Worm (Caenorhabditis elegans) whole organism, dauer: ENCODE results near the gene unc-16.

Source experiments
- unc-62 ChIP-seq: sonication (generic microtip); optimal IDR thresholded peaks from 2 replicates; lab custom pipeline; 2017; ENCODE audit warnings: missing biosample characterization, missing genetic modification reagents, missing genetic modification characterization

Gene unc-16

ce11 chrIII:9546016-9546659 lies at the start of gene unc-16:
Gene unc-16 (plus strand): TSS chrIII:9546258.
- TF ChIP-seq unc-62 = no peak

ce11 chrIII:9497412-9497811 lies 48.6 kb upstream of the unc-16 start:
- TF ChIP-seq unc-62 = no peak

- no peak for TF ChIP-seq unc-62
These were observed 45.8 kb upstream of the unc-16 start, which contains the start of gene sod-4 for ce11 chrIII:9500267-9500666. Gene sod-4 (minus strand): TSS chrIII:9500375.

- TF ChIP-seq unc-62 = no peak
These were observed 45.0 kb upstream of the unc-16 start for ce11 chrIII:9501072-9501471.

ce11 chrIII:9502155-9502714 lies 43.8 kb upstream of the unc-16 start:
- TF ChIP-seq unc-62 = no peak

ce11 chrIII:9504347-9504746 lies 41.7 kb upstream of the unc-16 start:
- TF ChIP-seq unc-62 = no peak

- no peak for TF ChIP-seq unc-62
These were observed 38.3 kb upstream of the unc-16 start, which contains the start of gene vha-14 for ce11 chrIII:9507799-9508198. Gene vha-14 (plus strand): TSS chrIII:9508100.

ce11 chrIII:9509764-9510370 lies 36.2 kb upstream of the unc-16 start:
- no peak for TF ChIP-seq unc-62

ce11 chrIII:9511055-9511520 lies 35.0 kb upstream of the unc-16 start, which contains the start of gene F55H2.5:
Gene F55H2.5 (plus strand): TSS chrIII:9511470.
- TF ChIP-seq unc-62 = no peak

- TF ChIP-seq unc-62 = no peak
These were observed 34.4 kb upstream of the unc-16 start for ce11 chrIII:9511660-9512059.

ce11 chrIII:9513006-9513405 lies 33.1 kb upstream of the unc-16 start:
- TF ChIP-seq unc-62 = no peak

ce11 chrIII:9513569-9513968 lies 32.5 kb upstream of the unc-16 start, which contains the start of gene F55H2.8:
Gene F55H2.8 (plus strand): TSS chrIII:9513869.
- TF ChIP-seq unc-62 = no peak

- no peak for TF ChIP-seq unc-62
These were observed 29.9 kb upstream of the unc-16 start, which contains the start of gene F55H2.7 for ce11 chrIII:9516148-9516547. Gene F55H2.7 (minus strand): TSS chrIII:9516248.

ce11 chrIII:9521410-9522090 lies 24.5 kb upstream of the unc-16 start, which contains the start of the genes clu-1 and prp-40:
Gene clu-1 (minus strand): TSS chrIII:9521460.
Gene prp-40 (plus strand): TSS chrIII:9522075.
- no peak for TF ChIP-seq unc-62

- TF ChIP-seq unc-62 = no peak
These were observed 22.5 kb upstream of the unc-16 start, which contains the start of gene mrps-23 for ce11 chrIII:9523581-9523980. Gene mrps-23 (minus strand): TSS chrIII:9523672.

- TF ChIP-seq unc-62 = no peak
These were observed 20.8 kb upstream of the unc-16 start, which contains the start of gene trpp-3 for ce11 chrIII:9525252-9525651. Gene trpp-3 (plus strand): TSS chrIII:9525552.

ce11 chrIII:9526851-9527250 lies 19.2 kb upstream of the unc-16 start, which contains the start of gene ZK1098.6:
Gene ZK1098.6 (plus strand): TSS chrIII:9527151.
- TF ChIP-seq unc-62 = no peak
